Fruit fly (Drosophila melanogaster): ENCODE data around the gene CG18787.

DNA sequence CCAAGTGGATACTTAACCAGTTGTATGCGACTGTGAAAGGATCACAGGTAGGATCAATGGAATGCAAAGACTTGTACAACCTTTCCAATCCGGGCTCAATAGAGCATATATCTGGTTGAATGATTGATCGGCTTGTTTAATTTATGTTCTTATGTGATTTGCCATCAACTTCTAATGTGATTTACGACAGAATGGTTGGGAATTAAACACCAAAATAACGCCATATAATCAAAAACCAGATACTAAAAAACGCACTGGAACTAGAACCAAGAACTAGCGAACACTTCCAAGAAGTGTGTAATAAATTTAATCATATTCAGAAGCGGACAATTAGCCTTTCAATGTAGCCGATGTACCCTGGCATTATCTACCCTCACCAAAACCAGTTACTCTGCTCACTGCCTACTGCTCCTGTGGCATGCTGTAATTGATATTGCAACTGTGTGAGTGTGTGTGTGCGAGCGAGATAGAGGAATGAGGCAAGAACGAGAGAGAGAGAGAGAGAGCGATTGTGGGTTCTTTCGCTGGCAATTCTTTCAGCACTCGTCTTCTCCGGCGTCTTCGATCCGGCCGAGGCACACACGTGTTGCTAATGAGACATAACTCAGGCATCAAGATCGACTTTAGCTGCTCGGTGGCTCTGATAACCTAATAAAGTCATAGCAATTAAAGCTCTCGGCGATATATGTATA lies 30.4 kb downstream of the CG18787 start:
- TF ChIP-seq psq (optimal IDR thresholded peaks at IDR 0.05): no peak
- TF ChIP-seq CG8478 (optimal IDR thresholded peaks at IDR 0.05): peak; percentile 26
- TF ChIP-seq EcR (GFP tag; optimal IDR thresholded peaks at IDR 0.05): no peak

Data from whole organism.